Worm (Caenorhabditis elegans) whole organism, L1 larva: Measurements from ENCODE around the gene cdc-73.

Experiments
- nhr-20 ChIP-seq: sonication (generic microtip); optimal IDR thresholded peaks from 2 replicates; lab custom pipeline; 2016; ENCODE audit warnings: mild to moderate bottlenecking, missing genetic modification characterization, missing compliant biosample characterization
- unc-30 ChIP-seq: sonication (generic microtip); optimal IDR thresholded peaks from 2 replicates; lab custom pipeline; 2017; ENCODE audit warnings: missing biosample characterization, missing genetic modification characterization
- unc-62 ChIP-seq: fragments of 150-350 bp; optimal IDR thresholded peaks from 2 replicates; lab custom pipeline; 2014; ENCODE audit warnings: missing biosample characterization, missing genetic modification reagents, missing genetic modification characterization

ce11 chrIV:4039984-4040383 lies 2.4 kb upstream of the cdc-73 start, which contains the start of gene F35F11.2:
- TF ChIP-seq unc-62 (no peak), nhr-20 (tag; lab: Kevin White, UChicago) (no peak), unc-30 (tag; lab: Kevin White, UChicago) (no peak)
